Fruit fly (Drosophila melanogaster) whole organism, embryonic: Measurements from ENCODE around the gene CG10747.

ENCODE experiments used
- CG10431 ChIP-seq: fragments of 200-800 bp; sonication (Bioruptor generic); optimal IDR thresholded peaks from 3 replicates; lab custom pipeline; 2018; ENCODE audit warnings: missing biosample characterization, mild to moderate bottlenecking, missing genetic modification characterization
- CG43689 ChIP-seq: fragments of 200-800 bp; sonication (Bioruptor generic); IDR thresholded peaks from 2 replicates; pipeline ENCODE4 v1.3.6; 2022; ENCODE audit warnings: missing biosample characterization, missing genetic modification characterization
- CG5245 ChIP-seq: fragments of 200-800 bp; sonication (Bioruptor generic); optimal IDR thresholded peaks from 3 replicates; lab custom pipeline; 2016; ENCODE audit warnings: missing biosample characterization, missing genetic modification characterization
- CG7928 ChIP-seq: fragments of 200-800 bp; sonication (Bioruptor generic); optimal IDR thresholded peaks from 2 replicates; lab custom pipeline; 2017; ENCODE audit warnings: missing biosample characterization, mild to moderate bottlenecking, missing genetic modification characterization
- Six4 ChIP-seq: fragments of 200-800 bp; sonication (Bioruptor generic); optimal IDR thresholded peaks from 2 replicates; lab custom pipeline; 2016; ENCODE audit warnings: missing biosample characterization, missing genetic modification characterization
- Sox100B ChIP-seq: fragments of 200-800 bp; sonication (Bioruptor generic); optimal IDR thresholded peaks from 3 replicates; lab custom pipeline; 2018; ENCODE audit warnings: missing biosample characterization, mild to moderate bottlenecking, missing genetic modification characterization
- corto ChIP-seq: fragments of 200-800 bp; sonication (Bioruptor generic); optimal IDR thresholded peaks from 2 replicates; lab custom pipeline; 2016; ENCODE audit warnings: missing biosample characterization, mild to moderate bottlenecking, missing genetic modification characterization, moderate library complexity
- knrl ChIP-seq: fragments of 200-800 bp; sonication (Bioruptor generic); IDR thresholded peaks from 3 replicates; pipeline ENCODE4 v1.3.6; 2022; ENCODE audit warnings: missing biosample characterization, missing genetic modification characterization; ENCODE audit not compliant: partially characterized antibody
- twi ChIP-seq: fragments of 200-800 bp; optimal IDR thresholded peaks from 2 replicates; lab custom pipeline; 2019; ENCODE audit warnings: missing biosample characterization, mild to moderate bottlenecking, missing genetic modification characterization, moderate library complexity

DNA sequence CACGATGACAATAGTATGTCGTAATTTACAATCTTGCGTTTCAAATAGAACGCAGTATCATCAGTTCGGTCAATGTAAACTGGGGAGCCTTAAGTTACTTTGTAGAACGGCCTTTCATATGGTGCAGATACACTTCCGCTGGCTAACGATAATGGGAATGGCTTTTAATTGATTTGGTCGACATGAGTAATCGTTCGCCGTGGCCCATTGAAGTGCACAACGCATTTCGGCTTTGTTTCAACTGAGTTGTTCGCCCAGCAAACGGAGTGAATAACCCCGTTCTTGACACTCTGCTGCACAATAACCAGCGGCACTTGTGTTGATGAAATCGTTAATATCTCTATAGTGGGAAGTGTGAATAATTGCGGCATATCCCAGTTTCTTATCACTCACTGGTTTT is 23.2 kb downstream of the CG10747 start:
- TF ChIP-seq CG5245 = no peak
- TF ChIP-seq corto = no peak
- TF ChIP-seq Sox100B = no peak
- no peak for TF ChIP-seq knrl (GFP tag; lab: Robert Waterston, UW)
- TF ChIP-seq Six4 (GFP tag; lab: Kevin White, UChicago) = no peak
- TF ChIP-seq CG7928 (GFP tag; lab: Kevin White, UChicago) = no peak
- no peak for TF ChIP-seq twi (tag; lab: Kevin White, UChicago)
- TF ChIP-seq CG43689 (GFP tag; lab: Robert Waterston, UW) = no peak
- no peak for TF ChIP-seq CG10431 (GFP tag; lab: Kevin White, UChicago)
